Fruit fly (Drosophila melanogaster) whole organism, prepupa: ENCODE results near the gene CG31327.

Experiments
- Blimp-1 ChIP-seq: fragments of 200-800 bp; sonication (Bioruptor generic); optimal IDR thresholded peaks from 3 replicates; lab custom pipeline; 2017; ENCODE audit warnings: missing biosample characterization, missing genetic modification characterization, mild to moderate bottlenecking, moderate library complexity, missing genetic modification reagents
- CG10631 ChIP-seq: fragments of 200-800 bp; sonication (Bioruptor generic); optimal IDR thresholded peaks from 2 replicates; lab custom pipeline; 2016; ENCODE audit warnings: missing biosample characterization, missing genetic modification characterization
- CG10669 ChIP-seq: fragments of 200-800 bp; sonication (Bioruptor generic); optimal IDR thresholded peaks from 3 replicates; lab custom pipeline; 2018; ENCODE audit warnings: missing biosample characterization, mild to moderate bottlenecking, missing genetic modification characterization, moderate library complexity
- CG11294 ChIP-seq: fragments of 200-800 bp; sonication (Bioruptor generic); IDR thresholded peaks from 2 replicates; pipeline ENCODE4 v1.3.6; 2022; ENCODE audit warnings: missing biosample characterization, missing genetic modification characterization
- CG11902 ChIP-seq: fragments of 200-800 bp; sonication (Bioruptor generic); optimal IDR thresholded peaks from 3 replicates; lab custom pipeline; 2016; ENCODE audit warnings: missing biosample characterization, missing genetic modification characterization
- CG15336 ChIP-seq: fragments of 200-800 bp; sonication (Bioruptor generic); IDR thresholded peaks from 2 replicates; pipeline ENCODE4 v1.3.6; 2022; ENCODE audit warnings: missing biosample characterization, missing genetic modification characterization
- CG1621 ChIP-seq: fragments of 200-800 bp; sonication (Bioruptor generic); optimal IDR thresholded peaks from 3 replicates; lab custom pipeline; 2018; ENCODE audit warnings: missing biosample characterization, mild to moderate bottlenecking, missing genetic modification characterization
- CG16779 ChIP-seq: fragments of 200-800 bp; sonication (Bioruptor generic); optimal IDR thresholded peaks from 3 replicates; lab custom pipeline; 2017; ENCODE audit warnings: missing biosample characterization, mild to moderate bottlenecking, missing genetic modification characterization
- CG3032 ChIP-seq: fragments of 200-800 bp; optimal IDR thresholded peaks from 2 replicates; lab custom pipeline; 2019; ENCODE audit warnings: missing biosample characterization, mild to moderate bottlenecking, missing genetic modification characterization, moderate library complexity
- CG31627 ChIP-seq: fragments of 200-800 bp; sonication (Bioruptor generic); optimal IDR thresholded peaks from 3 replicates; lab custom pipeline; 2016; ENCODE audit warnings: missing biosample characterization, missing genetic modification characterization
- CG32006 ChIP-seq: fragments of 200-800 bp; sonication (Bioruptor generic); optimal IDR thresholded peaks from 3 replicates; lab custom pipeline; 2017; ENCODE audit warnings: missing biosample characterization, mild to moderate bottlenecking, missing genetic modification characterization
- CG3919 ChIP-seq: fragments of 200-800 bp; sonication (Bioruptor generic); optimal IDR thresholded peaks from 3 replicates; lab custom pipeline; 2016; ENCODE audit warnings: missing biosample characterization, missing genetic modification characterization
- CG4318 ChIP-seq: fragments of 200-800 bp; sonication (Bioruptor generic); optimal IDR thresholded peaks from 3 replicates; lab custom pipeline; 2017; ENCODE audit warnings: missing biosample characterization, mild to moderate bottlenecking, missing genetic modification characterization
- CG6163 ChIP-seq: fragments of 200-800 bp; sonication (Bioruptor generic); IDR thresholded peaks from 3 replicates; pipeline ENCODE4 v1.3.6; 2022; ENCODE audit warnings: missing biosample characterization, missing genetic modification characterization
- CG6792 ChIP-seq: fragments of 200-800 bp; sonication (Bioruptor generic); optimal IDR thresholded peaks from 3 replicates; lab custom pipeline; 2016; ENCODE audit warnings: missing biosample characterization, missing genetic modification characterization
- CG6808 ChIP-seq: fragments of 200-800 bp; sonication (Bioruptor generic); optimal IDR thresholded peaks from 3 replicates; lab custom pipeline; 2017; ENCODE audit warnings: missing biosample characterization, missing genetic modification characterization, mild to moderate bottlenecking, moderate library complexity, missing genetic modification reagents
- CG6854 ChIP-seq: fragments of 200-800 bp; sonication (Bioruptor generic); optimal IDR thresholded peaks from 2 replicates; lab custom pipeline; 2017; ENCODE audit warnings: missing biosample characterization, mild to moderate bottlenecking, missing genetic modification characterization
- CG8119 ChIP-seq: fragments of 200-800 bp; sonication (Bioruptor generic); IDR thresholded peaks from 3 replicates; pipeline ENCODE4 v1.3.6; 2022; ENCODE audit warnings: missing biosample characterization, missing genetic modification characterization
- CG8319 ChIP-seq: fragments of 200-800 bp; sonication (Bioruptor generic); optimal IDR thresholded peaks from 3 replicates; lab custom pipeline; 2016; ENCODE audit warnings: missing biosample characterization, missing genetic modification characterization
- CG8632 ChIP-seq: fragments of 200-800 bp; sonication (Bioruptor generic); optimal IDR thresholded peaks from 3 replicates; lab custom pipeline; 2016; ENCODE audit warnings: missing biosample characterization, missing genetic modification characterization
- CG9139 ChIP-seq: fragments of 200-800 bp; sonication (Bioruptor generic); optimal IDR thresholded peaks from 3 replicates; lab custom pipeline; 2017; ENCODE audit warnings: missing biosample characterization, mild to moderate bottlenecking, missing genetic modification characterization
- Eip78C ChIP-seq: fragments of 200-800 bp; sonication (Bioruptor generic); peaks from one replicate; lab custom pipeline; 2016; ENCODE audit warnings: missing biosample characterization, missing genetic modification characterization
- Eip93F ChIP-seq: fragments of 200-800 bp; sonication (Bioruptor generic); optimal IDR thresholded peaks from 2 replicates; lab custom pipeline; 2016; ENCODE audit warnings: missing biosample characterization, mild to moderate bottlenecking, missing genetic modification characterization
- Ets21C ChIP-seq: fragments of 200-800 bp; sonication (Bioruptor generic); optimal IDR thresholded peaks from 3 replicates; lab custom pipeline; 2016; ENCODE audit warnings: missing biosample characterization, missing genetic modification characterization
- Ets96B ChIP-seq: fragments of 200-800 bp; optimal IDR thresholded peaks from 2 replicates; lab custom pipeline; 2019; ENCODE audit warnings: missing biosample characterization, mild to moderate bottlenecking, missing genetic modification characterization, moderate library complexity
- Gug ChIP-seq: fragments of 200-800 bp; sonication (Bioruptor generic); IDR thresholded peaks from 2 replicates; pipeline ENCODE4 v1.3.6; 2022; ENCODE audit warnings: missing biosample characterization, missing genetic modification characterization
- Lpt ChIP-seq: fragments of 200-800 bp; sonication (Bioruptor generic); optimal IDR thresholded peaks from 3 replicates; lab custom pipeline; 2016; ENCODE audit warnings: missing biosample characterization, missing genetic modification characterization
- Met ChIP-seq: fragments of 200-800 bp; sonication (Bioruptor generic); optimal IDR thresholded peaks from 3 replicates; lab custom pipeline; 2016; ENCODE audit warnings: missing biosample characterization, missing genetic modification characterization
- OdsH ChIP-seq: fragments of 200-800 bp; sonication (Bioruptor generic); optimal IDR thresholded peaks from 3 replicates; lab custom pipeline; 2016; ENCODE audit warnings: missing biosample characterization, missing genetic modification characterization
- Smox ChIP-seq: fragments of 200-800 bp; sonication (Bioruptor generic); optimal IDR thresholded peaks from 3 replicates; lab custom pipeline; 2016; ENCODE audit warnings: missing biosample characterization, missing genetic modification characterization
- Sox14 ChIP-seq: fragments of 200-800 bp; sonication (Bioruptor generic); optimal IDR thresholded peaks from 3 replicates; lab custom pipeline; 2016; ENCODE audit warnings: missing biosample characterization, missing genetic modification characterization
- Sox15 ChIP-seq: fragments of 200-800 bp; sonication (Bioruptor generic); optimal IDR thresholded peaks from 3 replicates; lab custom pipeline; 2016; ENCODE audit warnings: missing biosample characterization, missing genetic modification characterization
- achi ChIP-seq: fragments of 200-800 bp; sonication (Bioruptor generic); optimal IDR thresholded peaks from 3 replicates; lab custom pipeline; 2016; ENCODE audit warnings: missing biosample characterization, missing genetic modification characterization
- acj6 ChIP-seq: fragments of 200-800 bp; sonication (Bioruptor generic); optimal IDR thresholded peaks from 3 replicates; lab custom pipeline; 2016; ENCODE audit warnings: missing biosample characterization, missing genetic modification characterization
- dsx ChIP-seq: fragments of 200-800 bp; optimal IDR thresholded peaks from 3 replicates; lab custom pipeline; 2019; ENCODE audit warnings: missing biosample characterization, mild to moderate bottlenecking, missing genetic modification characterization, moderate library complexity; ENCODE audit not compliant: poor library complexity, severe bottlenecking
- eg ChIP-seq: fragments of 200-800 bp; sonication (Bioruptor generic); IDR thresholded peaks from 3 replicates; pipeline ENCODE4 v1.3.6; 2022; ENCODE audit warnings: missing biosample characterization, missing genetic modification characterization
- fd59A ChIP-seq: fragments of 200-800 bp; sonication (Bioruptor generic); optimal IDR thresholded peaks from 2 replicates; lab custom pipeline; 2017; ENCODE audit warnings: missing biosample characterization, mild to moderate bottlenecking, missing genetic modification characterization, missing genetic modification reagents
- fkh ChIP-seq: fragments of 200-800 bp; sonication (Bioruptor generic); optimal IDR thresholded peaks from 3 replicates; lab custom pipeline; 2017; ENCODE audit warnings: missing biosample characterization, mild to moderate bottlenecking, missing genetic modification characterization, moderate library complexity
- lz ChIP-seq: fragments of 200-800 bp; sonication (Bioruptor generic); optimal IDR thresholded peaks from 3 replicates; lab custom pipeline; 2016; ENCODE audit warnings: missing biosample characterization, missing genetic modification characterization
- net ChIP-seq: fragments of 200-800 bp; sonication (Bioruptor generic); optimal IDR thresholded peaks from 3 replicates; lab custom pipeline; 2016; ENCODE audit warnings: missing biosample characterization, missing genetic modification characterization
- salr ChIP-seq, 2 experiments: fragments of 200-800 bp; sonication (Bioruptor generic); optimal IDR thresholded peaks; 3 replicates each; lab custom pipeline; 2016 to 2018; ENCODE audit warnings: missing biosample characterization in 2 of 2, missing genetic modification characterization in 2 of 2, mild to moderate bottlenecking in 1 of 2
- spab ChIP-seq: fragments of 200-800 bp; sonication (Bioruptor generic); optimal IDR thresholded peaks from 2 replicates; lab custom pipeline; 2017; ENCODE audit warnings: missing biosample characterization, mild to moderate bottlenecking, missing genetic modification characterization, missing genetic modification reagents
- ss ChIP-seq, 2 experiments: fragments of 200-800 bp; sonication (Bioruptor generic); optimal IDR thresholded peaks; 2 replicates in 1 of 2; 3 replicates in 1 of 2; lab custom pipeline; 2017 to 2018; ENCODE audit warnings: mild to moderate bottlenecking in 2 of 2, missing biosample characterization in 2 of 2, missing genetic modification characterization in 2 of 2, moderate library complexity in 1 of 2
- svp ChIP-seq: fragments of 200-800 bp; sonication (Bioruptor generic); peaks from one replicate; lab custom pipeline; 2016; ENCODE audit warnings: missing biosample characterization, missing genetic modification characterization
- topi ChIP-seq: fragments of 200-800 bp; sonication (Bioruptor generic); optimal IDR thresholded peaks from 3 replicates; lab custom pipeline; 2016; ENCODE audit warnings: missing biosample characterization, missing genetic modification characterization

CG31327 gene

dm6 chr3R:14112066-14112465 lies 48.0 kb downstream of the CG31327 start, which contains the start of gene CG14357:
Gene CG14357 (minus strand): TSS chr3R:14112166.
- TF ChIP-seq spab (GFP tag; lab: Kevin White, UChicago) (no peak), CG6854 (GFP tag; lab: Kevin White, UChicago) (no peak), CG11294 (GFP tag; lab: Robert Waterston, UW) (no peak), Ets21C (no peak), CG11902 (GFP tag; lab: Kevin White, UChicago) (no peak), fkh (no peak), CG15336 (GFP tag; lab: Robert Waterston, UW) (no peak), acj6 (no peak), CG8632 (GFP tag; lab: Kevin White, UChicago) (no peak), CG8119 (GFP tag; lab: Robert Waterston, UW) (no peak), salr (GFP tag; optimal IDR thresholded peaks at IDR 0.05; lab: Kevin White, UChicago) (no peak), topi (GFP tag; lab: Kevin White, UChicago) (no peak), dsx (GFP tag; lab: Kevin White, UChicago) (no peak), CG16779 (no peak)

dm6 chr3R:14109145-14109544 lies 50.9 kb downstream of the CG31327 start, which contains the start of gene Or88a:
Gene Or88a (plus strand): TSS chr3R:14109445.
- TF ChIP-seq CG6792 (no peak), CG11902 (GFP tag; lab: Kevin White, UChicago) (no peak), svp (GFP tag; lab: Kevin White, UChicago) (no peak), CG6808 (GFP tag; lab: Kevin White, UChicago) (no peak), CG10631 (no peak), Eip78C (no peak), salr (GFP tag; optimal IDR thresholded peaks at IDR 0.05; lab: Kevin White, UChicago) (no peak), OdsH (GFP tag; lab: Kevin White, UChicago) (no peak), CG6163 (no peak), Gug (GFP tag; lab: Robert Waterston, UW) (no peak), eg (GFP tag; lab: Robert Waterston, UW) (no peak), CG3032 (no peak), Sox15 (GFP tag; lab: Kevin White, UChicago) (no peak), CG9139 (no peak), CG31627 (GFP tag; lab: Kevin White, UChicago) (no peak), CG6854 (GFP tag; lab: Kevin White, UChicago) (no peak), net (GFP tag; lab: Kevin White, UChicago) (no peak), Sox14 (GFP tag; lab: Kevin White, UChicago) (no peak), CG4318 (GFP tag; lab: Kevin White, UChicago) (no peak), achi (GFP tag; lab: Kevin White, UChicago) (no peak)

- TF ChIP-seq CG32006 (GFP tag; lab: Kevin White, UChicago) (peak; percentile 35), Smox (GFP tag; lab: Kevin White, UChicago) (no peak), CG10631 (peak; percentile 37), CG3919 (GFP tag; lab: Kevin White, UChicago) (peak; percentile 60), ss (GFP tag; optimal IDR thresholded peaks at IDR 0.05; lab: Kevin White, UChicago) (peak in 1 of 2 experiments; percentile 35), CG31627 (GFP tag; lab: Kevin White, UChicago) (no peak), Gug (GFP tag; lab: Robert Waterston, UW) (peak; percentile 50), achi (GFP tag; lab: Kevin White, UChicago) (peak; percentile 34), Lpt (peak; percentile 14), Ets96B (tag; lab: Kevin White, UChicago) (peak; percentile 6), CG16779 (peak; percentile 11), CG1621 (tag; lab: Kevin White, UChicago) (no peak), dsx (GFP tag; lab: Kevin White, UChicago) (no peak), eg (GFP tag; lab: Robert Waterston, UW) (peak; percentile 69), Eip93F (GFP tag; lab: Kevin White, UChicago) (no peak), Met (GFP tag; lab: Kevin White, UChicago) (no peak), CG8319 (GFP tag; lab: Kevin White, UChicago) (no peak), lz (no peak), svp (GFP tag; lab: Kevin White, UChicago) (no peak), CG6163 (peak; percentile 57; the same call in 1 of the 3 replicates), fd59A (peak; percentile 18), CG11902 (GFP tag; lab: Kevin White, UChicago) (no peak), topi (GFP tag; lab: Kevin White, UChicago) (no peak), CG10669 (GFP tag; lab: Kevin White, UChicago) (peak; percentile 35), CG6808 (GFP tag; lab: Kevin White, UChicago) (peak; percentile 30), fkh (peak; percentile 94), acj6 (peak; percentile 19), Blimp-1 (no peak)
Observed at dm6 chr3R:14108158-14108921, 51.7 kb downstream of the CG31327 start, which contains the start of gene CG12402. Gene CG12402 (minus strand): TSS chr3R:14108321.
